ENCODE assay signal across 1 fruit fly cellular context in genomic region chr3R:4654557-4655273, dm6.
TF ChIP-seq lines count a peak whose summit lies in the region.

spartin (plus strand) TSS chr3R:4654800.

TF ChIP-seq in whole organism, embryonic, 481 proteins besides CTCF, POLR2A, EP300 and RAD21 (continued from another document and continues in another):
- TF ChIP-seq CG5953 (GFP tag; IDR thresholded peaks at IDR 0.05; lab: Robert Waterston, UW) (0 out of 2 replicates have a peak, but pooled peaks have one; percentile 14), fu2 (GFP tag; optimal IDR thresholded peaks at IDR 0.05; lab: Kevin White, UChicago) (no peak), CG15011 (GFP tag; optimal IDR thresholded peaks at IDR 0.05; lab: Kevin White, UChicago) (no peak), Lim3 (GFP tag; IDR thresholded peaks at IDR 0.05; lab: Robert Waterston, UW) (no peak), gsb (GFP tag; IDR thresholded peaks at IDR 0.05; lab: Robert Waterston, UW) (no peak), vfl (GFP tag; optimal IDR thresholded peaks at IDR 0.05; lab: Kevin White, UChicago) (no peak), CG12744 (GFP tag; optimal IDR thresholded peaks at IDR 0.05; lab: Kevin White, UChicago) (no peak), CG18476 (GFP tag; optimal IDR thresholded peaks at IDR 0.05; lab: Kevin White, UChicago) (no peak), sob (GFP tag; IDR thresholded peaks at IDR 0.05; lab: Robert Waterston, UW) (peak; percentile 39; the same call in 1 of the 2 replicates), CG13775 (GFP tag; optimal IDR thresholded peaks at IDR 0.05; lab: Kevin White, UChicago) (no peak), grn (GFP tag; optimal IDR thresholded peaks at IDR 0.05; lab: Kevin White, UChicago) (no peak), CG12659 (GFP tag; optimal IDR thresholded peaks at IDR 0.05; lab: Kevin White, UChicago) (peak; percentile 37), CG11723 (GFP tag; optimal IDR thresholded peaks at IDR 0.05; lab: Kevin White, UChicago) (no peak), Rfx (GFP tag; IDR thresholded peaks at IDR 0.05; lab: Robert Waterston, UW) (peak; percentile 46; the same call in 1 of the 2 replicates), ewg (GFP tag; optimal IDR thresholded peaks at IDR 0.05; lab: Kevin White, UChicago) (no peak), Ptx1 (GFP tag; IDR thresholded peaks at IDR 0.05; lab: Robert Waterston, UW) (0 out of 2 replicates have a peak, but pooled peaks have one; percentile 21), ase (GFP tag; IDR thresholded peaks at IDR 0.05; lab: Robert Waterston, UW) (no peak), nerfin-2 (GFP tag; IDR thresholded peaks at IDR 0.05; lab: Robert Waterston, UW; ENCODE audit: partially characterized antibody) (no peak), btn (GFP tag; optimal IDR thresholded peaks at IDR 0.05; lab: Kevin White, UChicago) (no peak), YL-1 (GFP tag; optimal IDR thresholded peaks at IDR 0.05; lab: Kevin White, UChicago) (peak; percentile 54), pfk (GFP tag; optimal IDR thresholded peaks at IDR 0.05; lab: Kevin White, UChicago) (no peak), BtbVII (GFP tag; optimal IDR thresholded peaks at IDR 0.05; lab: Kevin White, UChicago) (no peak), ftz-f1 (GFP tag; optimal IDR thresholded peaks at IDR 0.05; lab: Kevin White, UChicago) (no peak), CG17328 (GFP tag; IDR thresholded peaks at IDR 0.05; lab: Robert Waterston, UW) (no peak), z (GFP tag; IDR thresholded peaks at IDR 0.05; lab: Robert Waterston, UW) (no peak), CG4820 (GFP tag; optimal IDR thresholded peaks at IDR 0.05; lab: Kevin White, UChicago) (no peak), so (GFP tag; IDR thresholded peaks at IDR 0.05; lab: Robert Waterston, UW) (no peak), CG10565 (GFP tag; optimal IDR thresholded peaks at IDR 0.05; lab: Kevin White, UChicago) (no peak), CG13287 (GFP tag; IDR thresholded peaks at IDR 0.05; lab: Robert Waterston, UW; ENCODE audit: partially characterized antibody) (peak; percentile 76), en (GFP tag; optimal IDR thresholded peaks at IDR 0.05; lab: Kevin White, UChicago) (no peak), C15 (GFP tag; IDR thresholded peaks at IDR 0.05; lab: Robert Waterston, UW) (no peak), ro (GFP tag; IDR thresholded peaks at IDR 0.05; lab: Robert Waterston, UW) (no peak), CG1024 (GFP tag; IDR thresholded peaks at IDR 0.05; lab: Robert Waterston, UW) (no peak), Lpt (GFP tag; optimal IDR thresholded peaks at IDR 0.05; lab: Kevin White, UChicago) (no peak), Lhr (GFP tag; optimal IDR thresholded peaks at IDR 0.05; lab: Kevin White, UChicago) (no peak), CG5180 (GFP tag; optimal IDR thresholded peaks at IDR 0.05; lab: Kevin White, UChicago) (no peak), CG1529 (GFP tag; optimal IDR thresholded peaks at IDR 0.05; lab: Kevin White, UChicago) (no peak), CG3726 (GFP tag; IDR thresholded peaks at IDR 0.05; lab: Robert Waterston, UW) (no peak), CG10654 (GFP tag; optimal IDR thresholded peaks at IDR 0.05; lab: Kevin White, UChicago) (peak; percentile 3), Myb (GFP tag; optimal IDR thresholded peaks at IDR 0.05; lab: Kevin White, UChicago) (peak; percentile 59), D19B (GFP tag; optimal IDR thresholded peaks at IDR 0.05; lab: Kevin White, UChicago) (no peak), CG16815 (GFP tag; optimal IDR thresholded peaks at IDR 0.05; lab: Kevin White, UChicago) (no peak), mirr (GFP tag; optimal IDR thresholded peaks at IDR 0.05; lab: Kevin White, UChicago) (no peak), Eip74EF (GFP tag; optimal IDR thresholded peaks at IDR 0.05; lab: Kevin White, UChicago) (no peak), stc (GFP tag; IDR thresholded peaks at IDR 0.05; lab: Robert Waterston, UW) (no peak), zf30C (GFP tag; optimal IDR thresholded peaks at IDR 0.05; lab: Kevin White, UChicago) (no peak), CG7839 (tag; optimal IDR thresholded peaks at IDR 0.05; lab: Kevin White, UChicago) (no peak), CG6813 (GFP tag; optimal IDR thresholded peaks at IDR 0.05; lab: Kevin White, UChicago) (no peak), lola (GFP tag; optimal IDR thresholded peaks at IDR 0.05; lab: Kevin White, UChicago) (no peak), CG17385 (GFP tag; optimal IDR thresholded peaks at IDR 0.05; lab: Kevin White, UChicago) (no peak), al (GFP tag; IDR thresholded peaks at IDR 0.05; lab: Robert Waterston, UW) (no peak), CG12155 (GFP tag; optimal IDR thresholded peaks at IDR 0.05; lab: Kevin White, UChicago) (no peak), Dref (GFP tag; IDR thresholded peaks at IDR 0.05; lab: Robert Waterston, UW) (peak; percentile 53), Tbp (GFP tag; optimal IDR thresholded peaks at IDR 0.05; lab: Kevin White, UChicago) (no peak), chm (GFP tag; IDR thresholded peaks at IDR 0.05; lab: Robert Waterston, UW) (no peak), CG6654 (GFP tag; optimal IDR thresholded peaks at IDR 0.05; lab: Kevin White, UChicago) (no peak), CG34376 (GFP tag; optimal IDR thresholded peaks at IDR 0.05; lab: Kevin White, UChicago) (no peak), jigr1 (GFP tag; IDR thresholded peaks at IDR 0.05; lab: Robert Waterston, UW) (no peak), ken (GFP tag; IDR thresholded peaks at IDR 0.05; lab: Robert Waterston, UW) (no peak), CG7987 (GFP tag; optimal IDR thresholded peaks at IDR 0.05; lab: Kevin White, UChicago) (no peak), CG11093 (GFP tag; IDR thresholded peaks at IDR 0.05; lab: Robert Waterston, UW) (no peak), seq (GFP tag; IDR thresholded peaks at IDR 0.05; lab: Robert Waterston, UW) (no peak), wor (GFP tag; IDR thresholded peaks at IDR 0.05; lab: Robert Waterston, UW) (no peak), jumu (GFP tag; optimal IDR thresholded peaks at IDR 0.05; lab: Kevin White, UChicago) (no peak), CHES-1-like (GFP tag; optimal IDR thresholded peaks at IDR 0.05; lab: Kevin White, UChicago) (no peak), br (optimal IDR thresholded peaks at IDR 0.05; lab: Kevin White, UChicago) (no peak), CG3281 (GFP tag; optimal IDR thresholded peaks at IDR 0.05; lab: Kevin White, UChicago) (no peak), HLH54F (GFP tag; optimal IDR thresholded peaks at IDR 0.05; lab: Kevin White, UChicago) (peak; percentile 25), CG14710 (tag; optimal IDR thresholded peaks at IDR 0.05; lab: Kevin White, UChicago) (peak; percentile 10), CG1832 (GFP tag; optimal IDR thresholded peaks at IDR 0.05; lab: Kevin White, UChicago) (no peak), zen (tag; optimal IDR thresholded peaks at IDR 0.05; lab: Kevin White, UChicago) (peak; percentile 2), CG9932 (GFP tag; IDR thresholded peaks at IDR 0.05; lab: Robert Waterston, UW) (no peak; the same call in 1 of the 2 replicates), CG42726 (GFP tag; IDR thresholded peaks at IDR 0.05; lab: Robert Waterston, UW; ENCODE audit: partially characterized antibody) (no peak), exex (tag; optimal IDR thresholded peaks at IDR 0.05; lab: Kevin White, UChicago) (no peak), H15 (GFP tag; IDR thresholded peaks at IDR 0.05; lab: Robert Waterston, UW) (no peak), Atf-2 (GFP tag; optimal IDR thresholded peaks at IDR 0.05; lab: Kevin White, UChicago) (no peak), psq (GFP tag; optimal IDR thresholded peaks at IDR 0.05; lab: Kevin White, UChicago) (no peak), CG11247 (GFP tag; IDR thresholded peaks at IDR 0.05; lab: Robert Waterston, UW) (no peak), Doc2 (GFP tag; IDR thresholded peaks at IDR 0.05; lab: Robert Waterston, UW) (no peak), slou (GFP tag; optimal IDR thresholded peaks at IDR 0.05; lab: Kevin White, UChicago) (no peak), repo (GFP tag; optimal IDR thresholded peaks at IDR 0.05; lab: Kevin White, UChicago) (no peak), Ada2b (GFP tag; IDR thresholded peaks at IDR 0.05; lab: Robert Waterston, UW) (no peak), Sry-δ (GFP tag; optimal IDR thresholded peaks at IDR 0.05; lab: Kevin White, UChicago) (peak; percentile 18), CG4854 (GFP tag; optimal IDR thresholded peaks at IDR 0.05; lab: Kevin White, UChicago) (no peak), Antp (GFP tag; optimal IDR thresholded peaks at IDR 0.05; lab: Kevin White, UChicago) (no peak), twi (tag; optimal IDR thresholded peaks at IDR 0.05; lab: Kevin White, UChicago) (no peak), Hmx (GFP tag; optimal IDR thresholded peaks at IDR 0.05; lab: Kevin White, UChicago) (no peak), tin (GFP tag; optimal IDR thresholded peaks at IDR 0.05; lab: Kevin White, UChicago) (peak; percentile 55), bbx (GFP tag; IDR thresholded peaks at IDR 0.05; lab: Robert Waterston, UW; ENCODE audit: partially characterized antibody) (peak; percentile 36; the same call in 1 of the 2 replicates), tx (GFP tag; optimal IDR thresholded peaks at IDR 0.05; lab: Kevin White, UChicago) (no peak), CG15514 (GFP tag; optimal IDR thresholded peaks at IDR 0.05; lab: Kevin White, UChicago) (peak; percentile 68), NC2α (GFP tag; optimal IDR thresholded peaks at IDR 0.05; lab: Kevin White, UChicago) (no peak), CG2889 (GFP tag; IDR thresholded peaks at IDR 0.05; lab: Robert Waterston, UW) (no peak), Atf6 (GFP tag; IDR thresholded peaks at IDR 0.05; lab: Robert Waterston, UW) (0 out of 2 replicates have a peak, but pooled peaks have one; percentile 35), chif (GFP tag; optimal IDR thresholded peaks at IDR 0.05; lab: Kevin White, UChicago) (peak in 1 of 2 experiments; percentile 16), dimm (GFP tag; IDR thresholded peaks at IDR 0.05; lab: Robert Waterston, UW) (no peak), CG8281 (tag; optimal IDR thresholded peaks at IDR 0.05; lab: Kevin White, UChicago) (no peak), Opbp (GFP tag; IDR thresholded peaks at IDR 0.05; lab: Robert Waterston, UW; ENCODE audit: partially characterized antibody) (no peak), CG6765 (GFP tag; optimal IDR thresholded peaks at IDR 0.05; lab: Kevin White, UChicago) (no peak), D19A (tag; optimal IDR thresholded peaks at IDR 0.05; lab: Kevin White, UChicago) (no peak), sens-2 (GFP tag; IDR thresholded peaks at IDR 0.05; lab: Robert Waterston, UW) (no peak), ssp (GFP tag; IDR thresholded peaks at IDR 0.05; lab: Robert Waterston, UW) (no peak), hkb (optimal IDR thresholded peaks at IDR 0.05; lab: Kevin White, UChicago) (no peak), hkb (GFP tag; IDR thresholded peaks at IDR 0.05; lab: Robert Waterston, UW) (peak; percentile 30; the same call in 1 of the 2 replicates), tup (GFP tag; optimal IDR thresholded peaks at IDR 0.05; lab: Kevin White, UChicago) (no peak), CG1647 (GFP tag; optimal IDR thresholded peaks at IDR 0.05; lab: Kevin White, UChicago) (no peak), emc (GFP tag; optimal IDR thresholded peaks at IDR 0.05; lab: Kevin White, UChicago) (no peak), CG15269 (tag; optimal IDR thresholded peaks at IDR 0.05; lab: Kevin White, UChicago) (no peak), usp (GFP tag; optimal IDR thresholded peaks at IDR 0.05; lab: Kevin White, UChicago) (no peak), Vsx1 (GFP tag; optimal IDR thresholded peaks at IDR 0.05; lab: Kevin White, UChicago) (no peak), Asciz (GFP tag; optimal IDR thresholded peaks at IDR 0.05; lab: Kevin White, UChicago) (no peak), Blimp-1 (GFP tag; optimal IDR thresholded peaks at IDR 0.05; lab: Kevin White, UChicago) (peak; percentile 59), gt (GFP tag; IDR thresholded peaks at IDR 0.05; lab: Robert Waterston, UW) (no peak), hth (optimal IDR thresholded peaks at IDR 0.05; lab: Kevin White, UChicago) (no peak), CG15073 (GFP tag; optimal IDR thresholded peaks at IDR 0.05; lab: Kevin White, UChicago) (no peak), CG13296 (GFP tag; optimal IDR thresholded peaks at IDR 0.05; lab: Kevin White, UChicago) (no peak), dm (GFP tag; optimal IDR thresholded peaks at IDR 0.05; lab: Kevin White, UChicago) (no peak), CG4707 (GFP tag; optimal IDR thresholded peaks at IDR 0.05; lab: Kevin White, UChicago) (no peak), CG7786 (GFP tag; optimal IDR thresholded peaks at IDR 0.05; lab: Kevin White, UChicago) (no peak), Hmr (GFP tag; optimal IDR thresholded peaks at IDR 0.05; lab: Kevin White, UChicago) (no peak), zfh2 (GFP tag; optimal IDR thresholded peaks at IDR 0.05; lab: Kevin White, UChicago) (peak; percentile 21), dpn (GFP tag; optimal IDR thresholded peaks at IDR 0.05; lab: Kevin White, UChicago) (peak in 1 of 2 experiments; percentile 19), chn (GFP tag; optimal IDR thresholded peaks at IDR 0.05; lab: Kevin White, UChicago) (peak; percentile 9), luna (GFP tag; optimal IDR thresholded peaks at IDR 0.05; lab: Kevin White, UChicago) (no peak), CG7271 (tag; optimal IDR thresholded peaks at IDR 0.05; lab: Kevin White, UChicago) (no peak), sqz (GFP tag; optimal IDR thresholded peaks at IDR 0.05; lab: Kevin White, UChicago) (no peak), ham (GFP tag; IDR thresholded peaks at IDR 0.05; lab: Robert Waterston, UW) (no peak), gro (GFP tag; optimal IDR thresholded peaks at IDR 0.05; lab: Kevin White, UChicago) (peak; percentile 58), pzg (GFP tag; optimal IDR thresholded peaks at IDR 0.05; lab: Kevin White, UChicago) (peak; percentile 58), CG13424 (tag; optimal IDR thresholded peaks at IDR 0.05; lab: Kevin White, UChicago) (peak; percentile 37), CG2116 (GFP tag; optimal IDR thresholded peaks at IDR 0.05; lab: Kevin White, UChicago) (peak; percentile 32), schlank (tag; optimal IDR thresholded peaks at IDR 0.05; lab: Kevin White, UChicago) (no peak), gfzf (GFP tag; optimal IDR thresholded peaks at IDR 0.05; lab: Kevin White, UChicago) (peak; percentile 3), HHEX (GFP tag; optimal IDR thresholded peaks at IDR 0.05; lab: Kevin White, UChicago) (no peak), tap (tag; optimal IDR thresholded peaks at IDR 0.05; lab: Kevin White, UChicago) (no peak), chinmo (GFP tag; IDR thresholded peaks at IDR 0.05; lab: Robert Waterston, UW; ENCODE audit: partially characterized antibody) (no peak), gce (GFP tag; IDR thresholded peaks at IDR 0.05; lab: Robert Waterston, UW) (no peak), CG10321 (GFP tag; IDR thresholded peaks at IDR 0.05; lab: Robert Waterston, UW) (no peak), Kr (GFP tag; optimal IDR thresholded peaks at IDR 0.05; lab: Kevin White, UChicago) (no peak)
